Fruit fly (Drosophila melanogaster): ENCODE measurements around the gene Trm7-34.

The Trm7-34 gene

dm6 chr3R:21101453-21102214 lies 32.0 kb downstream of the Trm7-34 start, which contains the start of the genes CG7044 and Tbc1d22:
CG7044 (minus strand) TSS chr3R:21101718.
Tbc1d22 (plus strand) TSS chr3R:21102199.
- no peak for TF ChIP-seq CG12605 (GFP tag; IDR thresholded peaks at IDR 0.05)
- TF ChIP-seq CG9948 (tag; optimal IDR thresholded peaks at IDR 0.05), result peak; percentile 26
- TF ChIP-seq CG8301 (tag; optimal IDR thresholded peaks at IDR 0.05), result no peak
- TF ChIP-seq Snoo (tag; optimal IDR thresholded peaks at IDR 0.05), result peak; percentile 21
- TF ChIP-seq Pif1A (GFP tag; optimal IDR thresholded peaks at IDR 0.05), result no peak
- TF ChIP-seq fd96Ca (GFP tag; IDR thresholded peaks at IDR 0.05), result no peak
- TF ChIP-seq CG34367 (tag; optimal IDR thresholded peaks at IDR 0.05), result peak; percentile 31
- no peak for TF ChIP-seq CG14655 (GFP tag; optimal IDR thresholded peaks at IDR 0.05)
- TF ChIP-seq CG10348 (GFP tag; IDR thresholded peaks at IDR 0.05), result no peak
- TF ChIP-seq CG13204 (GFP tag; optimal IDR thresholded peaks at IDR 0.05), result no peak
- no peak for TF ChIP-seq CG32121 (GFP tag; IDR thresholded peaks at IDR 0.05)
- TF ChIP-seq CG17806 (tag; optimal IDR thresholded peaks at IDR 0.05), result no peak
- no peak for TF ChIP-seq EcR (GFP tag; optimal IDR thresholded peaks at IDR 0.05)
- TF ChIP-seq Pif1B (GFP tag; optimal IDR thresholded peaks at IDR 0.05), result no peak
- TF ChIP-seq gl (tag; optimal IDR thresholded peaks at IDR 0.05), result no peak
- no peak for TF ChIP-seq CG8159 (tag; optimal IDR thresholded peaks at IDR 0.05)
- TF ChIP-seq rn (GFP tag; IDR thresholded peaks at IDR 0.05), result no peak
- no peak for TF ChIP-seq D1 (tag; optimal IDR thresholded peaks at IDR 0.05)
- peak; percentile 43 for TF ChIP-seq CG15710 (tag; optimal IDR thresholded peaks at IDR 0.05)
- no peak for TF ChIP-seq Ets98B (GFP tag; IDR thresholded peaks at IDR 0.05)
- TF ChIP-seq CG4496 (GFP tag; IDR thresholded peaks at IDR 0.05), result 0 out of 3 replicates have a peak, but pooled peaks have one; percentile 12

- TF ChIP-seq CG8159 (tag; optimal IDR thresholded peaks at IDR 0.05), result peak; percentile 75
- TF ChIP-seq D1 (tag; optimal IDR thresholded peaks at IDR 0.05), result no peak
- TF ChIP-seq CG15710 (tag; optimal IDR thresholded peaks at IDR 0.05), result peak; percentile 76
- TF ChIP-seq CG13204 (GFP tag; optimal IDR thresholded peaks at IDR 0.05), result no peak
- TF ChIP-seq Snoo (tag; optimal IDR thresholded peaks at IDR 0.05), result peak; percentile 70
- peak; percentile 10 for TF ChIP-seq EcR (GFP tag; optimal IDR thresholded peaks at IDR 0.05)
- TF ChIP-seq fd96Ca (GFP tag; IDR thresholded peaks at IDR 0.05), result peak; percentile 95
- peak; percentile 83; the same call in 2 of the 3 replicates for TF ChIP-seq CG4496 (GFP tag; IDR thresholded peaks at IDR 0.05)
- peak; percentile 80 for TF ChIP-seq rn (GFP tag; IDR thresholded peaks at IDR 0.05)
- peak; percentile 90 for TF ChIP-seq Ets98B (GFP tag; IDR thresholded peaks at IDR 0.05)
- TF ChIP-seq Pif1B (GFP tag; optimal IDR thresholded peaks at IDR 0.05), result no peak
- TF ChIP-seq CG34367 (tag; optimal IDR thresholded peaks at IDR 0.05), result peak; percentile 64
- peak; percentile 63 for TF ChIP-seq CG9948 (tag; optimal IDR thresholded peaks at IDR 0.05)
- TF ChIP-seq CG10348 (GFP tag; IDR thresholded peaks at IDR 0.05), result peak; percentile 87
- no peak for TF ChIP-seq CG14655 (GFP tag; optimal IDR thresholded peaks at IDR 0.05)
- TF ChIP-seq gl (tag; optimal IDR thresholded peaks at IDR 0.05), result peak; percentile 47
- TF ChIP-seq CG8301 (tag; optimal IDR thresholded peaks at IDR 0.05), result no peak
- TF ChIP-seq CG17806 (tag; optimal IDR thresholded peaks at IDR 0.05), result peak; percentile 69
- peak; percentile 88 for TF ChIP-seq CG32121 (GFP tag; IDR thresholded peaks at IDR 0.05)
- TF ChIP-seq Pif1A (GFP tag; optimal IDR thresholded peaks at IDR 0.05), result no peak
- peak; percentile 60 for TF ChIP-seq CG12605 (GFP tag; IDR thresholded peaks at IDR 0.05)
Observed at dm6 chr3R:21097631-21098117, 36.0 kb downstream of the Trm7-34 start, which contains the start of gene RhoGAP93B. RhoGAP93B (minus strand) TSS chr3R:21097827.

- no peak for TF ChIP-seq CG10348 (GFP tag; IDR thresholded peaks at IDR 0.05)
- no peak for TF ChIP-seq CG4496 (GFP tag; IDR thresholded peaks at IDR 0.05)
- TF ChIP-seq gl (tag; optimal IDR thresholded peaks at IDR 0.05), result no peak
- no peak for TF ChIP-seq CG8301 (tag; optimal IDR thresholded peaks at IDR 0.05)
- TF ChIP-seq fd96Ca (GFP tag; IDR thresholded peaks at IDR 0.05), result no peak
- TF ChIP-seq rn (GFP tag; IDR thresholded peaks at IDR 0.05), result no peak
- no peak for TF ChIP-seq CG34367 (tag; optimal IDR thresholded peaks at IDR 0.05)
- no peak for TF ChIP-seq CG15710 (tag; optimal IDR thresholded peaks at IDR 0.05)
- TF ChIP-seq CG12605 (GFP tag; IDR thresholded peaks at IDR 0.05), result no peak
- TF ChIP-seq D1 (tag; optimal IDR thresholded peaks at IDR 0.05), result no peak
- no peak for TF ChIP-seq CG9948 (tag; optimal IDR thresholded peaks at IDR 0.05)
- TF ChIP-seq CG32121 (GFP tag; IDR thresholded peaks at IDR 0.05), result no peak
- TF ChIP-seq Snoo (tag; optimal IDR thresholded peaks at IDR 0.05), result no peak
- TF ChIP-seq CG14655 (GFP tag; optimal IDR thresholded peaks at IDR 0.05), result no peak
- TF ChIP-seq Pif1B (GFP tag; optimal IDR thresholded peaks at IDR 0.05), result no peak
Observed at dm6 chr3R:21097160-21097559, 36.5 kb downstream of the Trm7-34 start.

- TF ChIP-seq Ets98B (GFP tag; IDR thresholded peaks at IDR 0.05), result peak; percentile 10; the same call in 1 of the 2 replicates
- peak; percentile 36; the same call in 2 of the 3 replicates for TF ChIP-seq fd96Ca (GFP tag; IDR thresholded peaks at IDR 0.05)
- no peak for TF ChIP-seq CG32121 (GFP tag; IDR thresholded peaks at IDR 0.05)
Observed at dm6 chr3R:21096532-21097143, 37.0 kb downstream of the Trm7-34 start.

dm6 chr3R:21094292-21094691 lies 39.4 kb downstream of the Trm7-34 start:
- TF ChIP-seq CG14655 (GFP tag; optimal IDR thresholded peaks at IDR 0.05), result no peak
- no peak for TF ChIP-seq CG32121 (GFP tag; IDR thresholded peaks at IDR 0.05)
- no peak for TF ChIP-seq CG34367 (tag; optimal IDR thresholded peaks at IDR 0.05)
- no peak for TF ChIP-seq CG4496 (GFP tag; IDR thresholded peaks at IDR 0.05)
- no peak for TF ChIP-seq CG10348 (GFP tag; IDR thresholded peaks at IDR 0.05)
- no peak for TF ChIP-seq CG17806 (tag; optimal IDR thresholded peaks at IDR 0.05)
- TF ChIP-seq gl (tag; optimal IDR thresholded peaks at IDR 0.05), result no peak
- TF ChIP-seq Pif1B (GFP tag; optimal IDR thresholded peaks at IDR 0.05), result no peak
- no peak for TF ChIP-seq Ets98B (GFP tag; IDR thresholded peaks at IDR 0.05)
- no peak for TF ChIP-seq CG8301 (tag; optimal IDR thresholded peaks at IDR 0.05)
- no peak for TF ChIP-seq CG9948 (tag; optimal IDR thresholded peaks at IDR 0.05)
- TF ChIP-seq CG15710 (tag; optimal IDR thresholded peaks at IDR 0.05), result no peak
- TF ChIP-seq CG8159 (tag; optimal IDR thresholded peaks at IDR 0.05), result no peak
- TF ChIP-seq CG12605 (GFP tag; IDR thresholded peaks at IDR 0.05), result no peak
- TF ChIP-seq D1 (tag; optimal IDR thresholded peaks at IDR 0.05), result no peak
- TF ChIP-seq EcR (GFP tag; optimal IDR thresholded peaks at IDR 0.05), result no peak
- TF ChIP-seq CG13204 (GFP tag; optimal IDR thresholded peaks at IDR 0.05), result no peak
- no peak for TF ChIP-seq Snoo (tag; optimal IDR thresholded peaks at IDR 0.05)
- no peak for TF ChIP-seq Pif1A (GFP tag; optimal IDR thresholded peaks at IDR 0.05)
